Worm (Caenorhabditis elegans): Measurements from ENCODE around the gene F10G2.7.

DNA sequence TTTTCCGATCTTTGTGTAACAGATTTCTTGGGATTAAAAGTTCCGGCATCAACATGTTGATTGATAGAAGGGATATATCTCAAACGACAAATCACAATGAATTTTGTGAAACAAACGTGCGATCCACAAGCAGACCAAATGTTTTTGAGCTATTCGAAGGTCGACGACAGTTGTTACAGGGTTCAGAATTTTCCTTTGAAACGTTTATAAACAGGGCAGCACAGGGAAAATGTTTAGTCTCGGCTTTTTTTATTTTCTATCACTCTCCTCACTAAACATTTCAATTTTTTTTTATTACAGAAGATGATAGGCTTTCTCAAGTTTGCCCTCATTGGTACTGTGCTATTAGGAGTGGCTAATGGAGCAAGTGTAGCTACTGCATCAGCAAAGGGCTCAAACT, 27.8 kb upstream of the F10G2.7 start, which contains the start of gene exc-13:
- TF ChIP-seq hrde-1 (tag; optimal IDR thresholded peaks at IDR 0.05; ENCODE audit: borderline replicate concordance) (no peak), hlh-12 (tag; optimal IDR thresholded peaks at IDR 0.05) (no peak)

Data from whole organism, young adult.